Fruit fly (Drosophila melanogaster) whole organism, embryonic: ENCODE data around the gene Ciz1.
A peak's percentile ranks its signal among the peaks of the same experiment; 100 is the strongest.

Experiments used
- Abd-B ChIP-seq: fragments of 200-800 bp; sonication (Bioruptor generic); optimal IDR thresholded peaks from 2 replicates; lab custom pipeline; 2018; ENCODE audit warnings: missing biosample characterization, mild to moderate bottlenecking, missing genetic modification characterization, moderate library complexity
- Blimp-1 ChIP-seq: fragments of 200-800 bp; sonication (Bioruptor generic); optimal IDR thresholded peaks from 3 replicates; lab custom pipeline; 2018; ENCODE audit warnings: missing biosample characterization, missing genetic modification characterization, mild to moderate bottlenecking, moderate library complexity, missing genetic modification reagents
- CG11695 ChIP-seq: fragments of 200-800 bp; sonication (Bioruptor generic); IDR thresholded peaks from 3 replicates; pipeline ENCODE4 v1.3.6; 2022; ENCODE audit warnings: missing biosample characterization, missing genetic modification characterization
- CG9215 ChIP-seq: fragments of 200-800 bp; sonication (Bioruptor generic); IDR thresholded peaks from 2 replicates; pipeline ENCODE4 v1.3.6; 2022; ENCODE audit warnings: missing biosample characterization, missing genetic modification characterization
- Deaf1 ChIP-seq: fragments of 200-800 bp; optimal IDR thresholded peaks from 3 replicates; lab custom pipeline; 2019; ENCODE audit warnings: missing biosample characterization, mild to moderate bottlenecking, missing genetic modification characterization, moderate library complexity
- Med ChIP-seq: fragments of 200-800 bp; sonication (Bioruptor generic); peaks from one replicate; lab custom pipeline; 2016; ENCODE audit warnings: missing biosample characterization, missing genetic modification characterization, mild to moderate bottlenecking, inconsistent platforms, moderate library complexity
- Neu2 ChIP-seq: fragments of 200-800 bp; sonication (Bioruptor generic); optimal IDR thresholded peaks from 3 replicates; lab custom pipeline; 2016; ENCODE audit warnings: missing biosample characterization, missing genetic modification characterization, borderline replicate concordance
- abd-A ChIP-seq: fragments of 200-800 bp; sonication (Bioruptor generic); optimal IDR thresholded peaks from 3 replicates; lab custom pipeline; 2019; ENCODE audit warnings: missing biosample characterization, mild to moderate bottlenecking, missing genetic modification characterization, moderate library complexity
- cato ChIP-seq: fragments of 200-800 bp; sonication (Bioruptor generic); optimal IDR thresholded peaks from 2 replicates; lab custom pipeline; 2016; ENCODE audit warnings: missing biosample characterization, missing genetic modification characterization, borderline replicate concordance
- danr ChIP-seq: fragments of 200-800 bp; sonication (Bioruptor generic); IDR thresholded peaks from 2 replicates; pipeline ENCODE4 v1.3.6; 2022; ENCODE audit warnings: missing biosample characterization, missing genetic modification characterization
- eyg ChIP-seq: fragments of 200-800 bp; sonication (Bioruptor generic); optimal IDR thresholded peaks from 3 replicates; lab custom pipeline; 2016; ENCODE audit warnings: missing biosample characterization, missing genetic modification characterization
- h ChIP-seq: fragments of >200 bp; optimal IDR thresholded peaks from 2 replicates; lab custom pipeline; 2017
- tgo ChIP-seq: fragments of 200-800 bp; sonication (Bioruptor generic); IDR thresholded peaks from 3 replicates; pipeline ENCODE4 v1.3.6; 2022; ENCODE audit warnings: missing biosample characterization, missing genetic modification characterization

- no peak for TF ChIP-seq tgo
- TF ChIP-seq Neu2 = no peak
- TF ChIP-seq cato (GFP tag; lab: Kevin White, UChicago) = no peak
- TF ChIP-seq danr = no peak
- TF ChIP-seq Blimp-1 (GFP tag; lab: Kevin White, UChicago) = no peak
- no peak for TF ChIP-seq h (lab: Kevin White, UChicago)
- no peak for TF ChIP-seq Abd-B
- no peak for TF ChIP-seq Deaf1 (tag; lab: Kevin White, UChicago)
- no peak for TF ChIP-seq CG11695 (GFP tag; lab: Robert Waterston, UW)
- no peak for TF ChIP-seq eyg
- TF ChIP-seq CG9215 (GFP tag; lab: Robert Waterston, UW) = no peak
- peak; percentile 7 for TF ChIP-seq Med
- no peak for TF ChIP-seq abd-A (tag; lab: Kevin White, UChicago)
Observed at dm6 chr3L:9815705-9816104, 48.7 kb upstream of the Ciz1 start.
